Fruit fly (Drosophila melanogaster) ovary, adult (tissue): ENCODE data around the gene CG1943.

Source experiments
- CG17801 ChIP-seq: fragments of 200-800 bp; optimal IDR thresholded peaks from 2 replicates; lab custom pipeline; 2019; ENCODE audit warnings: missing biosample characterization, mild to moderate bottlenecking, missing genetic modification characterization, moderate library complexity; ENCODE audit not compliant: partially characterized antibody

CG1943 gene

DNA sequence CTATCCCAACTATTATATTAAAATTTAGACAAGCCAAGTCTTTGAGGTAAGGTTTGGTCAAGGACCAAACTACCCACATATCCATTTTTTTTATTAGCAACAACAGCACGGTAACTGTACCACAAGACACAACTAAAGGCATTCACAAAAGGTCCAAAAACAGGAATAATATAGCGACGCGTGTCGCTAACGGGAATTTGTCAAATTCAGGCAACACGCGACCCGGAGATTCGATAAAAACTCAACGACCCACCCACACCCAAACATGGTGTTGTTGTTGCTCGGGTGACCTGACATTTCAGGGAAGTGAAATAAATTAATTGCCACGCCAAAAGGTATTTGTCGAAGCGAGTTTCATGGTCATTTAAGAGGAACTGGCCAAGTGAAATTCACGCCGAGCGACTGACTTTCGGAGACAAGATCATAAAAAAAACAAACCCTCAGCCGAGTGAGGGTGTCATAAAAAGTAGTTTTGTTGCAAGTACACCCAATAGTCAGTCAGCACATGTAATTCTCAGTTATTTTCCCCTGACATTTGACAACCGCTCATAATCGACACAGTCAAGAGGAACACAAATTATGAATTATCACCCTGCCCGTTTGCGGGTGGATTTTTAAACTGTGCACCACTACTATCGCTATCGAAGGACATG is 36.7 kb downstream of the CG1943 start:
- no peak for TF ChIP-seq CG17801 (GFP tag; lab: Kevin White, UChicago)

- TF ChIP-seq CG17801 (GFP tag; lab: Kevin White, UChicago) = no peak
These were observed 38.3 kb downstream of the CG1943 start for dm6 chr3R:7112977-7113376.

DNA sequence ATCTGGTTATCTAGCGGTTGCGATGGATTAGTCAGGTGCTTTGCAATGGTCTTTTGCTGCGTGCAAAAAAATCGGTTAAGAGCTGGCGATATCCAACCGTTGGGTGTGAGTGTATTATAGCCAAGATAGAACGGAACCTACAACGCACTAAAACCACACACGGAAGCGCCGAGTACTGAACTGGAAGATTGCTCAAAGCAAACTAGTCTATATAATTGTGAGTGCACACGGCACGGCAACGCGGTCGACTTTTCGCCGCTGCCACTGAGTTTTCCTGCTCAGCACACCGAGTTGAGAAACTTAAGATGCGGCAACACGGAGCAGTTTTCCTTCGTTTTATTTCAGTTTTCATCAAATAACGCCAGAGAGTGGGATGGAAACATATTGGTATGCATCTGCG is 41.9 kb downstream of the CG1943 start:
- TF ChIP-seq CG17801 (GFP tag; lab: Kevin White, UChicago) = no peak

dm6 chr3R:7117590-7117989 is 42.9 kb downstream of the CG1943 start, which contains the start of gene Mlp84B:
Gene Mlp84B (minus strand): TSS chr3R:7117732.
- no peak for TF ChIP-seq CG17801 (GFP tag; lab: Kevin White, UChicago)

- no peak for TF ChIP-seq CG17801 (GFP tag; lab: Kevin White, UChicago)
These were observed 47.8 kb downstream of the CG1943 start for dm6 chr3R:7122172-7123072.

DNA sequence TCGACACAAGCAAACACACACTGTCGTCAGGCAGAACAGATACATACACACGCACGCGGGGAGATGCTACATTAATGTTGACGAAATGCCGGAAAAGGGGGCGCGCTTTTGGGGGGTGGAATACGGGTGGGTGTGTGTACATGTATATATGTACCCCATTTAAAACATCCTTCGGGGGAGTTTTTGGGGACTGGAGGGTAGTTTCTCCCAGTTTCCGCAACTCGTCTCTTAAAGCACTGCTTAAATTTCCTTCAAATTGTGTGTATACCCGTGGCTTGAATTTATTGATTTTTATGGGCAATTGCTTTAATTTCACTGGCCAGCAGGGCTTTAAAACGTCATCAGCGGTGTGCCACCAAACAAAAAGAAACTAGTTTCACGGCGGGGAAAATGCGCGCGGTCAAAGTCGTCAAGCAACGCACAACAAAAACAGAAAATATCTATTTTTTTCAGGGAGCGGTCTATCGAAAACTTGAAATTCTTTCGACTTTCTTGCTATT is 48.5 kb downstream of the CG1943 start:
- no peak for TF ChIP-seq CG17801 (GFP tag; lab: Kevin White, UChicago)

DNA sequence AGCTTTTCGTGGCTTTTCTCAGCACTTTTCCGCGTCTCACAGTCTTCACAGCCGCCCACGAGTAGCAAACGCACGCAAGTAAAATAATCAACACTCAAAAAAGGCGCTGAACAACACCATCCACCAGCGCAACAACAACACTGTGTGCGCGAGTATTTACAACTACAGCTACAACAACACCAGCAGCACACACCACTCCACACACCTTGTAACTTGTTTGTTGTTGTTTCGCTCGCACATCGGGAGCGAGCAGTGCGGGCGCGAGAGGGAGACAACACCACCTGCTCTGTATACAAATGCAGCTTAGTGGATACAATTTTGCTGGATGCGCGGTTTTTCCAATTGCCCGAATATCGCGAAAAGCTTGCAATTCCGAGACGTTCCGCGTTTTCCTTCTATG is 49.0 kb downstream of the CG1943 start:
- TF ChIP-seq CG17801 (GFP tag; lab: Kevin White, UChicago) = no peak

- peak; percentile 46 for TF ChIP-seq CG17801 (GFP tag; lab: Kevin White, UChicago)
These were observed 49.5 kb downstream of the CG1943 start, which contains the start of the genes Alh and CG10098 for dm6 chr3R:7124109-7124639. Gene Alh (minus strand): TSS chr3R:7124185. Gene CG10098 (plus strand): TSS chr3R:7124548.
